Worm (Caenorhabditis elegans): ENCODE data around the gene T14B4.3.

DNA sequence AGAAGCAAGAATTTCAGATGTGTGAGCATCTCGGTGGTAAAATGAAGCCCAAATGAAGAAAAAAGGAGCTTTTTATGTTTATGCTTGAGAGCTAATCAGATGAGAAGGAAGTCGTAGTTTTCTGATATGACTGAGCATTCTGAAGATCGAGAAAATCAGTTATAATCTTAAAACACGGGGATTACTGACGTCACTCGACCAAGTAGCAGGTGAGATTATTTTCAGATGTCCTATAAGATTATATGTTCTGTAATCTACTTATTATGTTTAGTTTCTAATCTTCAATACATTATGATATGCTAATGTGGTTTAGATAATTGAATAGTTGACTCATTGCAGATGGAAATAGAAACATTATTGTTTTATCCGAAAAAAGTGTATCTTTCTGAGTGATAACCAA lies 11.0 kb downstream of the T14B4.3 start, which contains the start of gene ins-14:
- no peak for TF ChIP-seq mdl-1 (tag; optimal IDR thresholded peaks at IDR 0.05)
- no peak for TF ChIP-seq blmp-1 (tag; optimal IDR thresholded peaks at IDR 0.05; ENCODE audit: insufficient read depth)
- TF ChIP-seq fos-1 (tag; optimal IDR thresholded peaks at IDR 0.05): no peak
- TF ChIP-seq nhr-237 (tag; optimal IDR thresholded peaks at IDR 0.05): no peak
- no peak for TF ChIP-seq ZK546.5 (tag; optimal IDR thresholded peaks at IDR 0.05)
- TF ChIP-seq ama-1 (optimal IDR thresholded peaks at IDR 0.05): no peak
- no peak for TF ChIP-seq mab-5 (tag; optimal IDR thresholded peaks at IDR 0.05)
- TF ChIP-seq unc-55 (GFP tag; optimal IDR thresholded peaks at IDR 0.05): no peak
- no peak for TF ChIP-seq F13H6.1 (tag; optimal IDR thresholded peaks at IDR 0.05)
- no peak for TF ChIP-seq zag-1 (tag; optimal IDR thresholded peaks at IDR 0.05)

Measured in whole organism, L2 larva.